Worm (Caenorhabditis elegans) whole organism, mixed stage, embryonic: Measurements from ENCODE around the gene tbx-11.

ENCODE experiments used
- blmp-1 ChIP-seq: fragments of 150-350 bp; optimal IDR thresholded peaks from 2 replicates; lab custom pipeline; 2014; ENCODE audit warnings: missing biosample characterization, missing genetic modification characterization
- cnd-1 ChIP-seq: fragments of 200-800 bp; sonication (Bioruptor generic); optimal IDR thresholded peaks from 2 replicates; lab custom pipeline; 2018; ENCODE audit warnings: mild to moderate bottlenecking, missing genetic modification characterization, missing compliant biosample characterization
- flh-1 ChIP-seq: fragments of 200-800 bp; sonication (Bioruptor generic); optimal IDR thresholded peaks from 2 replicates; lab custom pipeline; 2018; ENCODE audit warnings: mild to moderate bottlenecking, missing genetic modification characterization, moderate library complexity, missing compliant biosample characterization
- nhr-28 ChIP-seq: fragments of 150-350 bp; optimal IDR thresholded peaks from 2 replicates; lab custom pipeline; 2014; ENCODE audit warnings: missing biosample characterization, missing genetic modification characterization
- unc-120 ChIP-seq: sonication (generic microtip); optimal IDR thresholded peaks from 2 replicates; lab custom pipeline; 2017; ENCODE audit warnings: missing genetic modification characterization, missing compliant biosample characterization; ENCODE audit not compliant: poor library complexity, severe bottlenecking
- unc-62 ChIP-seq: fragments of 150-350 bp; optimal IDR thresholded peaks from 2 replicates; lab custom pipeline; 2014; ENCODE audit warnings: missing biosample characterization, missing genetic modification reagents, missing genetic modification characterization
- ztf-11 ChIP-seq: fragments of 150-350 bp; optimal IDR thresholded peaks from 2 replicates; lab custom pipeline; 2014; ENCODE audit warnings: missing biosample characterization, missing genetic modification characterization

ce11 chrIII:6087705-6088359 lies 41.1 kb upstream of the tbx-11 start, which contains the start of gene wht-1:
- TF ChIP-seq blmp-1 (no peak), nhr-28 (tag; lab: Kevin White, UChicago) (no peak), unc-120 (tag; lab: Kevin White, UChicago) (no peak), ztf-11 (no peak), flh-1 (GFP tag; lab: Kevin White, UChicago) (no peak), unc-62 (GFP tag; lab: Kevin White, UChicago) (no peak), cnd-1 (tag; lab: Kevin White, UChicago) (no peak)
